Worm (Caenorhabditis elegans) whole organism, L2 larva: Measurements from ENCODE around the gene dhs-12.

Experiments
- R02D3.7 ChIP-seq: fragments of 150-350 bp; optimal IDR thresholded peaks from 2 replicates; lab custom pipeline; 2014; ENCODE audit warnings: missing biosample characterization, missing genetic modification characterization
- ama-1 ChIP-seq: fragments of 150-350 bp; optimal IDR thresholded peaks from 2 replicates; lab custom pipeline; 2018; ENCODE audit warnings: inconsistent platforms
- ceh-82 ChIP-seq: fragments of 150-350 bp; optimal IDR thresholded peaks from 2 replicates; lab custom pipeline; 2014; ENCODE audit warnings: missing biosample characterization, missing genetic modification characterization
- elt-3 ChIP-seq: sonication (generic microtip); optimal IDR thresholded peaks from 2 replicates; lab custom pipeline; 2017; ENCODE audit warnings: missing biosample characterization, missing genetic modification characterization
- lin-11 ChIP-seq: fragments of 150-350 bp; sonication (generic microtip); optimal IDR thresholded peaks from 2 replicates; lab custom pipeline; 2014; ENCODE audit warnings: missing biosample characterization, missing genetic modification characterization, inconsistent platforms, mixed read lengths
- lin-13 ChIP-seq: fragments of 150-350 bp; optimal IDR thresholded peaks from 2 replicates; lab custom pipeline; 2014; ENCODE audit warnings: missing biosample characterization, missing genetic modification reagents, missing genetic modification characterization
- lsy-2 ChIP-seq, 2 experiments: fragments of 150-350 bp in 1 of 2; sonication (generic microtip) in 1 of 2; optimal IDR thresholded peaks; 2 replicates each; lab custom pipeline; 2014 to 2017; ENCODE audit warnings: missing biosample characterization in 2 of 2, missing genetic modification characterization in 2 of 2
- mdl-1 ChIP-seq, 2 experiments: fragments of 150-350 bp in 1 of 2; sonication (generic microtip) in 1 of 2; optimal IDR thresholded peaks; 2 replicates each; lab custom pipeline; 2017; ENCODE audit warnings: missing biosample characterization in 2 of 2, missing genetic modification characterization in 2 of 2
- nhr-237 ChIP-seq: fragments of 150-350 bp; optimal IDR thresholded peaks from 2 replicates; lab custom pipeline; 2014; ENCODE audit warnings: missing biosample characterization, missing genetic modification characterization
- nhr-25 ChIP-seq: fragments of 150-350 bp; sonication (generic microtip); optimal IDR thresholded peaks from 3 replicates; lab custom pipeline; 2014; ENCODE audit warnings: missing biosample characterization, missing genetic modification characterization
- peb-1 ChIP-seq: fragments of 150-350 bp; optimal IDR thresholded peaks from 2 replicates; lab custom pipeline; 2014; ENCODE audit warnings: missing biosample characterization, missing genetic modification characterization
- skn-1 ChIP-seq: sonication (generic microtip); optimal IDR thresholded peaks from 2 replicates; lab custom pipeline; 2017; ENCODE audit warnings: missing biosample characterization, missing genetic modification characterization

DNA sequence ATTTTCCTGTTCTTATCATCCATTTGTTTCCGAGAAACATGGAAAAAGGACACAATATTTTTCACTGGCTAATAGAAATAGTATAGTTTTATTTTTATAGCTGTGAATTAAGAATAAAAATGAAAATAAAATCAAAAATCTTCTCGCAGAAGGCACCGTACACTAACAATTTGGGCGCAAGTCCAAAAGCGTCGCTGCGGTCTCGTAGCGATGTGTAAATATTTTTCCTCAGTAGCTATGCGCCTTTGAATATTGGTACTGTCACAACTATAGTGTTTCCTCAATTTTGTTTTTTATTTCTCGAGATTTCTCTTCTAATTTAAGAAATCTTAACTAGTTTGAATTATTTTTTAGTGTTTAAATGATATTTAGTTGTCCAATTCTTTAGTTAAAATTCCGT lies 14.8 kb downstream of the dhs-12 start:
- TF ChIP-seq skn-1 (no peak), R02D3.7 (no peak), nhr-25 (tag; lab: Kevin White, UChicago) (no peak), lsy-2 (tag; optimal IDR thresholded peaks at IDR 0.05; lab: Kevin White, UChicago) (no peak), nhr-237 (no peak), peb-1 (tag; lab: Kevin White, UChicago) (no peak), mdl-1 (tag; optimal IDR thresholded peaks at IDR 0.05; lab: Kevin White, UChicago) (no peak), ceh-82 (no peak), lin-11 (tag; lab: Kevin White, UChicago) (no peak), ama-1 (lab: Kevin White, UChicago) (no peak), elt-3 (tag; lab: Kevin White, UChicago) (no peak), lin-13 (no peak)
